Worm (Caenorhabditis elegans): ENCODE measurements around the gene srr-7.

The srr-7 gene

DNA sequence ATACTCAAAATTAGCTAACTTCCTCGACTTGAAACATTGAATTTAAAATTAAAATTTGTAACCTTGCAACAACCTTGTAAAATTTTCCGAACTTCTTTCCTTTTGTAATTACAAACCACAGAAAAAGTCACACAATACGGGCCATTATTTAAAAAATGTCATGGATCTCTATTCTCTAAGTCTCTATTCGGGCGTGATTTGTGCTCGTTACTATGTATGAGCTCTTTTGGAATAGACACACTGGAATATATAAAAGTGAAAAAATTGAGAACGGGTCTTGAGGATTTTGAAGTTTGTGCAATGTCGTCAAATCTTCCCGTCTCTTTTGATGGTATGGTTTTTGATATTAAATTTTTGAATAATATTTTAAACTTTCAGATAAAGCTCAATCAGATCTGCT is at the start of gene srr-7:
Gene srr-7 (plus strand): TSS at position 301 of the 400 bp plus-strand sequence.
- TF ChIP-seq cog-1 (tag; optimal IDR thresholded peaks at IDR 0.05) (no peak), T22C8.4 (GFP tag; IDR thresholded peaks at IDR 0.05) (no peak), tab-1 (GFP tag; IDR thresholded peaks at IDR 0.05) (no peak), med-1 (GFP tag; optimal IDR thresholded peaks at IDR 0.05; ENCODE audit: insufficient read depth) (no peak), ztf-29 (GFP tag; IDR thresholded peaks at IDR 0.05) (no peak), flt-1 (GFP tag; IDR thresholded peaks at IDR 0.05) (no peak), klf-2 (GFP tag; conservative IDR thresholded peaks at IDR 0.05) (no peak), ztf-23 (GFP tag; IDR thresholded peaks at IDR 0.05) (no peak), ref-1 (GFP tag; conservative IDR thresholded peaks at IDR 0.05) (no peak)

DNA sequence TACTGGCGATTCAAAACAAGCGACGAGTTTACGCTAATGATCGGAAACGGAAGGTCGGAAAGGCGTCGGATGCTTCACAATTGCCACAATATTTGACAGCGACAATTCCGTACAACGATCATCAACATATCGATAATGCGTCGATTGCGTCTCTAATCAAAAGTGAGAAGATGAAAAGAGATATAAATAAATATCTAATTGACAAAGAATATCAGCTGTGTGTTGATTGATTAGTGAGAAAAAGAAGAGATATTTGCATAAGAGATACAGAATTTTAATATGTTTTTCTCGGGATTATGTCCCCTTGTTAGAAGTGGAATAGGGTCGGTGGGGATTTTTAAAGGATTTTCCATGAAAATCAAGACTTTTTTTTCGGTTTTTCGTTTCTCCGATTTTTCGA is 49.5 kb upstream of the srr-7 start:
- TF ChIP-seq flt-1 (GFP tag; IDR thresholded peaks at IDR 0.05) (no peak), ztf-29 (GFP tag; IDR thresholded peaks at IDR 0.05) (no peak), ztf-23 (GFP tag; IDR thresholded peaks at IDR 0.05) (no peak), ref-1 (GFP tag; conservative IDR thresholded peaks at IDR 0.05) (no peak), tab-1 (GFP tag; IDR thresholded peaks at IDR 0.05) (no peak), med-1 (GFP tag; optimal IDR thresholded peaks at IDR 0.05; ENCODE audit: insufficient read depth) (no peak), T22C8.4 (GFP tag; IDR thresholded peaks at IDR 0.05) (no peak)

DNA sequence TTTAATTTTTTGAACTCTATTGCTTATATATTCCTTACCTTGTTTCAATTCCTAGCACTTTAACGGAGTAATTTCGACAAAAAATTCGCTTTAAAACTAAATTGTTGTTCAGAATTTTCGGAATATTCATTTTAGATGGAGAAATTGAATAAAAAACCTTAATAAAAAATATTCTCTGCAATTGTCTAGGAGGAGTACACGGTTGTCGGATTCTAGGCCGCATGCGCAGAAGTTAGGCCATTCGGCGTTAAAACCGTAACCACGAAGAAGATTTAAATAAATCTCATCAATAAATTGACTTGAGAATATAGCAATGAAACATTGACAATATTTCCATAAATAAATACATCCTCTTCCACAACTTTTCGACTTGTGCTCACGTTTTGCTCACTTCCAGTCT is 45.8 kb upstream of the srr-7 start, which contains the start of the genes C01G10.10 and C01G10.9:
Gene C01G10.10 (minus strand): TSS at position 151 of the 400 bp plus-strand sequence.
Gene C01G10.9 (plus strand): TSS at position 240 of the 400 bp plus-strand sequence.
- TF ChIP-seq ztf-29 (GFP tag; IDR thresholded peaks at IDR 0.05) (no peak), flt-1 (GFP tag; IDR thresholded peaks at IDR 0.05) (0 out of 2 replicates have a peak, but pooled peaks have one; percentile 10)

DNA sequence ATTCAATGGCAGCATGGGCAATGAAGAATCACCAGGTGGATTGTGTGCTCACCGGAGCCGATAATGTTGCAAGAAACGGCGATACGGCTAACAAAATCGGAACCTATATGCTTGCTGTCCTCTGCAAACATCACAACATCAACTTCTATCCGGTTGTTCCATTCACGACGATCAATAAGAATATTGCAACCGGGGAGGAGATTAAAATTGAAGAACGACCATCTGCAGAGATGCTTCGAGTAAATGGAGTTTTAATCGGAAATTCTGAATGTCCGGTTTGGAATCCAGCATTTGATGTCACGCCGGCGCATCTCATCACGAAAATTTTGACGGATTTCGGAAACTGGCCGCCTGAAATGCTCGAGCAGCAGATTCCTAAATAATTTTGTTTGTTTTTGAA is 44.4 kb upstream of the srr-7 start:
- TF ChIP-seq flt-1 (GFP tag; IDR thresholded peaks at IDR 0.05) (no peak), med-1 (GFP tag; optimal IDR thresholded peaks at IDR 0.05; ENCODE audit: insufficient read depth) (no peak), klf-2 (GFP tag; conservative IDR thresholded peaks at IDR 0.05) (no peak), cog-1 (tag; optimal IDR thresholded peaks at IDR 0.05) (no peak), ztf-23 (GFP tag; IDR thresholded peaks at IDR 0.05) (no peak), ref-1 (GFP tag; conservative IDR thresholded peaks at IDR 0.05) (no peak), tab-1 (GFP tag; IDR thresholded peaks at IDR 0.05) (no peak), T22C8.4 (GFP tag; IDR thresholded peaks at IDR 0.05) (no peak), ztf-29 (GFP tag; IDR thresholded peaks at IDR 0.05) (no peak)

DNA sequence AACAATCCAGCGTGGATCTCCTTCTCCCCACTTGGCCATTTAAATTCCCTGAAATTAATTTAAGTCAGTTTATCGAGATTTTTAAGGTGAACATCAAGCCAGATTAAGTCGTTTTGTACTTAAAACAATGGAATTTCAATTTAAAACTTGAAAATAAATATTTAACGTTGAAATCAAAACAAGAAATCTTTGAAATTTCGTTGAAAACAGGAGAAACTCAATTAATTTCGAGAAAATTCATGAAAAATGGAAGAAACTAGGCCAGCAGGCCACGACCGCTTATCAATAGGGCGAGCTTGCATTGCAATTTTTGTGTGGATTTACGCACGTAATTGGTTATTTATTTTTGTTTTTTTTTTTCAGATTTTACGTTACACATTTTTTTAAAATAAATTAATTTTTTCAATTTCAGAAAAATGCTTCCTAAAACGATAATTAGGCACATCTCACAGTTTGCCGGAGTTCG is 42.7 kb upstream of the srr-7 start, which contains the start of the genes ahsa-1 and C01G10.7:
Gene ahsa-1 (minus strand): TSS at position 51 of the 466 bp plus-strand sequence.
Gene C01G10.7 (plus strand): TSS at position 413 of the 466 bp plus-strand sequence.
- TF ChIP-seq cog-1 (tag; optimal IDR thresholded peaks at IDR 0.05) (peak; percentile 83), T22C8.4 (GFP tag; IDR thresholded peaks at IDR 0.05) (no peak), ztf-23 (GFP tag; IDR thresholded peaks at IDR 0.05) (peak; percentile 89), ref-1 (GFP tag; conservative IDR thresholded peaks at IDR 0.05) (no peak), tab-1 (GFP tag; IDR thresholded peaks at IDR 0.05) (no peak), med-1 (GFP tag; optimal IDR thresholded peaks at IDR 0.05; ENCODE audit: insufficient read depth) (no peak), klf-2 (GFP tag; conservative IDR thresholded peaks at IDR 0.05) (no peak), ztf-29 (GFP tag; IDR thresholded peaks at IDR 0.05) (no peak), flt-1 (GFP tag; IDR thresholded peaks at IDR 0.05) (peak; percentile 77)

DNA sequence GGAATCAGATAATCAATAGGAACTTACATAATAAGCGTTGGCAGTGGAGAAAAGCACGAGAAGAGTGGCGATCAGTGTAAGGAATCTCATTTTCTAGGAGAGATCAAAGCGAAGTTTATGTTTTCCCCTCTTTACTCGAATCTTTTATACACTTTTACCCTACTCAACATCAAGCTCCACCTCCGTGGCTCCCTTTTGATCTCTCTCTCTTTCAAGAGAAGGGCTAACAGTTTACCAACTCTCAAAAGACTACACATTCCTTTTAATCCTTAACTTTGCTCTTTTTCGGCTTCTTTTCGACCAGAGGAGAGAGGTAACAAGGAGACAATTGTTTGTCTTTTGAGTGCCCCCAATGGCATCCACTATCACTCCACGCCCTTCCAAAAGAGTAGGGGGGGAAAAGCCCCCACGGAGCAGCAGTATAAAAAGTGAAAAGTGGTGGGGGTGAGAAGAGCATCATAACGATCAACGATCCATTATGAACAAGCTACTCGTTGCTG is 40.8 kb upstream of the srr-7 start, which contains the start of the genes C01G10.15 and C01G10.6:
Gene C01G10.15 (minus strand): TSS at position 101 of the 500 bp plus-strand sequence.
Gene C01G10.6 (plus strand): TSS at position 450 of the 500 bp plus-strand sequence.
- TF ChIP-seq ref-1 (GFP tag; conservative IDR thresholded peaks at IDR 0.05) (no peak), tab-1 (GFP tag; IDR thresholded peaks at IDR 0.05) (no peak), ztf-23 (GFP tag; IDR thresholded peaks at IDR 0.05) (no peak), cog-1 (tag; optimal IDR thresholded peaks at IDR 0.05) (no peak), ztf-29 (GFP tag; IDR thresholded peaks at IDR 0.05) (no peak), klf-2 (GFP tag; conservative IDR thresholded peaks at IDR 0.05) (no peak), med-1 (GFP tag; optimal IDR thresholded peaks at IDR 0.05; ENCODE audit: insufficient read depth) (no peak), flt-1 (GFP tag; IDR thresholded peaks at IDR 0.05) (no peak), T22C8.4 (GFP tag; IDR thresholded peaks at IDR 0.05) (no peak)

DNA sequence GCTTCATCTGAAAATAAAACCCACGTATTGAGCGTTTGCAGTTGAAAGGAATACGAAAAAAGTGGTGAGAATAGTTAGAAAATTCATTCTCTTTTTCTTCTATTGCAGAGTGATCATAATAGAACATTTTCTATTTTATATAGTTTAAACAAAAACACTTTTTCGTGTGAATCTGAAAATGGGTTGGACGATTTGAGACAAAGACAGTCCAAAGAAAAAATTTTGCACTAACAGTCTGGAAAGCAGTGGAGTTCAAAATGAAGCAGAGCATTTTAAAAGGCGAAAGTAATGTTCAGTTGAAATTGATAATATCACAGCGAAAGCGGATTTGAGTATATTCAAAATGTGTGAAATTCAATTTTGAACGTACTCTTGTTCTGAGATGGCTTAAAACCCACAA is 39.4 kb upstream of the srr-7 start, which contains the start of gene C01G10.18:
Gene C01G10.18 (minus strand): TSS at position 101 of the 400 bp plus-strand sequence.
- TF ChIP-seq klf-2 (GFP tag; conservative IDR thresholded peaks at IDR 0.05) (no peak), med-1 (GFP tag; optimal IDR thresholded peaks at IDR 0.05; ENCODE audit: insufficient read depth) (no peak), ztf-23 (GFP tag; IDR thresholded peaks at IDR 0.05) (no peak), cog-1 (tag; optimal IDR thresholded peaks at IDR 0.05) (no peak), ref-1 (GFP tag; conservative IDR thresholded peaks at IDR 0.05) (no peak), ztf-29 (GFP tag; IDR thresholded peaks at IDR 0.05) (no peak), T22C8.4 (GFP tag; IDR thresholded peaks at IDR 0.05) (no peak), tab-1 (GFP tag; IDR thresholded peaks at IDR 0.05) (no peak), flt-1 (GFP tag; IDR thresholded peaks at IDR 0.05) (no peak)

DNA sequence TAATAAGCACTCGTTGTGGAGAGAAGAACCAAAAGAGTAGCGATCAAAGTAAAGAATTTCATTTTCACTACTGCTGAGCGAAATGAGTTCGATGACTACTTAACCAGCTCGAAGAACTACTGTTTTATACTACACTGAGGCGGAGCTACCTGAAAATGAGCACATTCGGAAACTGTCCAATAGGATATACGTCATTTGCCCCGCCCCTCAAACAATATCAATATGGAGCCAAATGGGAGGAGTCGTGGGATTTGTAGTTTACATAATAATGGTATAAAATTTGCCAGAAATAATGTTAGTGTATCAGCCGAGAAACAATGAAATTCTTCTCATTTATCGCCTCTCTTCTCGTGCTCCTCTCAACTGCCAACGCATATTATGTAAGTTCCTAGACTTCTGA is 38.6 kb upstream of the srr-7 start, which contains the start of the genes C01G10.5 and C01G10.4:
Gene C01G10.5 (minus strand): TSS at position 101 of the 400 bp plus-strand sequence.
Gene C01G10.4 (plus strand): TSS at position 303 of the 400 bp plus-strand sequence.
- TF ChIP-seq ztf-29 (GFP tag; IDR thresholded peaks at IDR 0.05) (no peak), ztf-23 (GFP tag; IDR thresholded peaks at IDR 0.05) (no peak), klf-2 (GFP tag; conservative IDR thresholded peaks at IDR 0.05) (no peak), ref-1 (GFP tag; conservative IDR thresholded peaks at IDR 0.05) (no peak), flt-1 (GFP tag; IDR thresholded peaks at IDR 0.05) (no peak)

DNA sequence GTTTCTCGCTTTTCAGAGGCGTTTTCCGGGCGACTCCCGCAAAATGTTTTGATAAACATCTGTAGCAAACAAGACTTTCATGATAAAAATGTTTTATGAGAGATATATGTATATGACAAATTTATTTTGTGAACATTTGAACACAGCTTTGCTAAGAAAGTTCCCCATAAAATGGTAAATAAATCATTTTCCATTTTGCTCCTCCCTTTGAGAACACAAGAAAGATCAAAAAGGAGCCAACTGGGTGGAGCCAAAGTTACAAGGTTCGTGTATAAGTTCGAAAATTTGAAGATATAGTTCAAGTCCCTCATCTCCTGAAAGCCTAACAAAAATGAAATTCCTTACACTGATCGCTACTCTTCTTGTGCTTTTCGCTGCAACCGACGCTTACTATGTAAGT is 37.6 kb upstream of the srr-7 start, which contains the start of gene C01G10.17:
Gene C01G10.17 (plus strand): TSS at position 301 of the 400 bp plus-strand sequence.
- no peak for TF ChIP-seq med-1 (GFP tag; optimal IDR thresholded peaks at IDR 0.05; ENCODE audit: insufficient read depth)
- no peak for TF ChIP-seq cog-1 (tag; optimal IDR thresholded peaks at IDR 0.05)
- no peak for TF ChIP-seq tab-1 (GFP tag; IDR thresholded peaks at IDR 0.05)
- no peak for TF ChIP-seq T22C8.4 (GFP tag; IDR thresholded peaks at IDR 0.05)
- no peak for TF ChIP-seq flt-1 (GFP tag; IDR thresholded peaks at IDR 0.05)
- TF ChIP-seq ztf-29 (GFP tag; IDR thresholded peaks at IDR 0.05), result no peak
- TF ChIP-seq klf-2 (GFP tag; conservative IDR thresholded peaks at IDR 0.05), result no peak
- TF ChIP-seq ref-1 (GFP tag; conservative IDR thresholded peaks at IDR 0.05), result no peak
- TF ChIP-seq ztf-23 (GFP tag; IDR thresholded peaks at IDR 0.05), result no peak

Measured in whole organism, midembryonic.